Fruit fly (Drosophila melanogaster) whole organism, prepupa: ENCODE measurements around the gene Lcp65Ag2.

Experiments used
- CG9139 ChIP-seq: fragments of 200-800 bp; sonication (Bioruptor generic); optimal IDR thresholded peaks from 3 replicates; lab custom pipeline; 2017; ENCODE audit warnings: missing biosample characterization, mild to moderate bottlenecking, missing genetic modification characterization
- OdsH ChIP-seq: fragments of 200-800 bp; sonication (Bioruptor generic); optimal IDR thresholded peaks from 3 replicates; lab custom pipeline; 2016; ENCODE audit warnings: missing biosample characterization, missing genetic modification characterization

- no peak for TF ChIP-seq OdsH (GFP tag; lab: Kevin White, UChicago)
- no peak for TF ChIP-seq CG9139 (GFP tag; lab: Kevin White, UChicago)
Measured at dm6 chr3L:6108264-6109060, 24.9 kb downstream of the Lcp65Ag2 start.
